Fruit fly (Drosophila melanogaster) whole organism, prepupa: ENCODE data around the gene CapaR.
A peak's percentile ranks its signal among the peaks of the same experiment; 100 is the strongest.

Experiments used
- CG10631 ChIP-seq: fragments of 200-800 bp; sonication (Bioruptor generic); optimal IDR thresholded peaks from 2 replicates; lab custom pipeline; 2016; ENCODE audit warnings: missing biosample characterization, missing genetic modification characterization
- CG10669 ChIP-seq: fragments of 200-800 bp; sonication (Bioruptor generic); optimal IDR thresholded peaks from 3 replicates; lab custom pipeline; 2018; ENCODE audit warnings: missing biosample characterization, mild to moderate bottlenecking, missing genetic modification characterization, moderate library complexity
- CG11294 ChIP-seq: fragments of 200-800 bp; sonication (Bioruptor generic); IDR thresholded peaks from 2 replicates; pipeline ENCODE4 v1.3.6; 2022; ENCODE audit warnings: missing biosample characterization, missing genetic modification characterization
- CG11762 ChIP-seq: fragments of 200-800 bp; sonication (Bioruptor generic); optimal IDR thresholded peaks from 3 replicates; lab custom pipeline; 2016; ENCODE audit warnings: missing biosample characterization, missing genetic modification characterization; ENCODE audit not compliant: insufficient read depth
- CG11902 ChIP-seq: fragments of 200-800 bp; sonication (Bioruptor generic); optimal IDR thresholded peaks from 3 replicates; lab custom pipeline; 2016; ENCODE audit warnings: missing biosample characterization, missing genetic modification characterization
- CG1621 ChIP-seq: fragments of 200-800 bp; sonication (Bioruptor generic); optimal IDR thresholded peaks from 3 replicates; lab custom pipeline; 2018; ENCODE audit warnings: missing biosample characterization, mild to moderate bottlenecking, missing genetic modification characterization
- CG16779 ChIP-seq: fragments of 200-800 bp; sonication (Bioruptor generic); optimal IDR thresholded peaks from 3 replicates; lab custom pipeline; 2017; ENCODE audit warnings: missing biosample characterization, mild to moderate bottlenecking, missing genetic modification characterization
- CG3032 ChIP-seq: fragments of 200-800 bp; optimal IDR thresholded peaks from 2 replicates; lab custom pipeline; 2019; ENCODE audit warnings: missing biosample characterization, mild to moderate bottlenecking, missing genetic modification characterization, moderate library complexity
- CG31627 ChIP-seq: fragments of 200-800 bp; sonication (Bioruptor generic); optimal IDR thresholded peaks from 3 replicates; lab custom pipeline; 2016; ENCODE audit warnings: missing biosample characterization, missing genetic modification characterization
- CG3919 ChIP-seq: fragments of 200-800 bp; sonication (Bioruptor generic); optimal IDR thresholded peaks from 3 replicates; lab custom pipeline; 2016; ENCODE audit warnings: missing biosample characterization, missing genetic modification characterization
- CG4318 ChIP-seq: fragments of 200-800 bp; sonication (Bioruptor generic); optimal IDR thresholded peaks from 3 replicates; lab custom pipeline; 2017; ENCODE audit warnings: missing biosample characterization, mild to moderate bottlenecking, missing genetic modification characterization
- CG6276 ChIP-seq: fragments of 200-800 bp; sonication (Bioruptor generic); optimal IDR thresholded peaks from 2 replicates; lab custom pipeline; 2017; ENCODE audit warnings: missing biosample characterization, mild to moderate bottlenecking, missing genetic modification characterization
- CG6792 ChIP-seq: fragments of 200-800 bp; sonication (Bioruptor generic); optimal IDR thresholded peaks from 3 replicates; lab custom pipeline; 2016; ENCODE audit warnings: missing biosample characterization, missing genetic modification characterization
- CG6854 ChIP-seq: fragments of 200-800 bp; sonication (Bioruptor generic); optimal IDR thresholded peaks from 2 replicates; lab custom pipeline; 2017; ENCODE audit warnings: missing biosample characterization, mild to moderate bottlenecking, missing genetic modification characterization
- CG8119 ChIP-seq: fragments of 200-800 bp; sonication (Bioruptor generic); IDR thresholded peaks from 3 replicates; pipeline ENCODE4 v1.3.6; 2022; ENCODE audit warnings: missing biosample characterization, missing genetic modification characterization
- CG8319 ChIP-seq: fragments of 200-800 bp; sonication (Bioruptor generic); optimal IDR thresholded peaks from 3 replicates; lab custom pipeline; 2016; ENCODE audit warnings: missing biosample characterization, missing genetic modification characterization
- CG8632 ChIP-seq: fragments of 200-800 bp; sonication (Bioruptor generic); optimal IDR thresholded peaks from 3 replicates; lab custom pipeline; 2016; ENCODE audit warnings: missing biosample characterization, missing genetic modification characterization
- CG9139 ChIP-seq: fragments of 200-800 bp; sonication (Bioruptor generic); optimal IDR thresholded peaks from 3 replicates; lab custom pipeline; 2017; ENCODE audit warnings: missing biosample characterization, mild to moderate bottlenecking, missing genetic modification characterization
- Eip75B ChIP-seq: fragments of 200-800 bp; sonication (Bioruptor generic); optimal IDR thresholded peaks from 3 replicates; lab custom pipeline; 2016; ENCODE audit warnings: missing biosample characterization, missing genetic modification characterization
- Eip78C ChIP-seq: fragments of 200-800 bp; sonication (Bioruptor generic); peaks from one replicate; lab custom pipeline; 2016; ENCODE audit warnings: missing biosample characterization, missing genetic modification characterization
- Ets96B ChIP-seq: fragments of 200-800 bp; optimal IDR thresholded peaks from 2 replicates; lab custom pipeline; 2019; ENCODE audit warnings: missing biosample characterization, mild to moderate bottlenecking, missing genetic modification characterization, moderate library complexity
- Gug ChIP-seq: fragments of 200-800 bp; sonication (Bioruptor generic); IDR thresholded peaks from 2 replicates; pipeline ENCODE4 v1.3.6; 2022; ENCODE audit warnings: missing biosample characterization, missing genetic modification characterization
- Hr39 ChIP-seq: fragments of 200-800 bp; sonication (Bioruptor generic); optimal IDR thresholded peaks from 2 replicates; lab custom pipeline; 2016; ENCODE audit warnings: missing biosample characterization, missing genetic modification characterization
- Hr4 ChIP-seq: fragments of 200-800 bp; sonication (Bioruptor generic); optimal IDR thresholded peaks from 3 replicates; lab custom pipeline; 2016; ENCODE audit warnings: missing biosample characterization, missing genetic modification characterization
- Lpt ChIP-seq: fragments of 200-800 bp; sonication (Bioruptor generic); optimal IDR thresholded peaks from 3 replicates; lab custom pipeline; 2016; ENCODE audit warnings: missing biosample characterization, missing genetic modification characterization
- Met ChIP-seq: fragments of 200-800 bp; sonication (Bioruptor generic); optimal IDR thresholded peaks from 3 replicates; lab custom pipeline; 2016; ENCODE audit warnings: missing biosample characterization, missing genetic modification characterization
- OdsH ChIP-seq: fragments of 200-800 bp; sonication (Bioruptor generic); optimal IDR thresholded peaks from 3 replicates; lab custom pipeline; 2016; ENCODE audit warnings: missing biosample characterization, missing genetic modification characterization
- Smox ChIP-seq: fragments of 200-800 bp; sonication (Bioruptor generic); optimal IDR thresholded peaks from 3 replicates; lab custom pipeline; 2016; ENCODE audit warnings: missing biosample characterization, missing genetic modification characterization
- Sox102F ChIP-seq: fragments of 200-800 bp; sonication (Bioruptor generic); optimal IDR thresholded peaks from 2 replicates; lab custom pipeline; 2016; ENCODE audit warnings: missing biosample characterization, mild to moderate bottlenecking, missing genetic modification characterization
- Sox14 ChIP-seq: fragments of 200-800 bp; sonication (Bioruptor generic); optimal IDR thresholded peaks from 3 replicates; lab custom pipeline; 2016; ENCODE audit warnings: missing biosample characterization, missing genetic modification characterization
- Sox15 ChIP-seq: fragments of 200-800 bp; sonication (Bioruptor generic); optimal IDR thresholded peaks from 3 replicates; lab custom pipeline; 2016; ENCODE audit warnings: missing biosample characterization, missing genetic modification characterization
- achi ChIP-seq: fragments of 200-800 bp; sonication (Bioruptor generic); optimal IDR thresholded peaks from 3 replicates; lab custom pipeline; 2016; ENCODE audit warnings: missing biosample characterization, missing genetic modification characterization
- cyc ChIP-seq: fragments of 200-800 bp; sonication (Bioruptor generic); optimal IDR thresholded peaks from 3 replicates; lab custom pipeline; 2016; ENCODE audit warnings: missing biosample characterization, missing genetic modification characterization
- dsx ChIP-seq: fragments of 200-800 bp; optimal IDR thresholded peaks from 3 replicates; lab custom pipeline; 2019; ENCODE audit warnings: missing biosample characterization, mild to moderate bottlenecking, missing genetic modification characterization, moderate library complexity; ENCODE audit not compliant: poor library complexity, severe bottlenecking
- esn ChIP-seq: fragments of 200-800 bp; sonication (Bioruptor generic); optimal IDR thresholded peaks from 2 replicates; lab custom pipeline; 2016; ENCODE audit warnings: missing biosample characterization, mild to moderate bottlenecking, missing genetic modification characterization, moderate library complexity
- fd59A ChIP-seq: fragments of 200-800 bp; sonication (Bioruptor generic); optimal IDR thresholded peaks from 2 replicates; lab custom pipeline; 2017; ENCODE audit warnings: missing biosample characterization, mild to moderate bottlenecking, missing genetic modification characterization, missing genetic modification reagents
- lz ChIP-seq: fragments of 200-800 bp; sonication (Bioruptor generic); optimal IDR thresholded peaks from 3 replicates; lab custom pipeline; 2016; ENCODE audit warnings: missing biosample characterization, missing genetic modification characterization
- pdm3 ChIP-seq: fragments of 200-800 bp; sonication (Bioruptor generic); optimal IDR thresholded peaks from 3 replicates; lab custom pipeline; 2016; ENCODE audit warnings: missing biosample characterization, missing genetic modification characterization
- salr ChIP-seq, 2 experiments: fragments of 200-800 bp; sonication (Bioruptor generic); optimal IDR thresholded peaks; 3 replicates each; lab custom pipeline; 2016 to 2018; ENCODE audit warnings: missing biosample characterization in 2 of 2, missing genetic modification characterization in 2 of 2, mild to moderate bottlenecking in 1 of 2
- ss ChIP-seq, 2 experiments: fragments of 200-800 bp; sonication (Bioruptor generic); optimal IDR thresholded peaks; 2 replicates in 1 of 2; 3 replicates in 1 of 2; lab custom pipeline; 2017 to 2018; ENCODE audit warnings: mild to moderate bottlenecking in 2 of 2, missing biosample characterization in 2 of 2, missing genetic modification characterization in 2 of 2, moderate library complexity in 1 of 2
- svp ChIP-seq: fragments of 200-800 bp; sonication (Bioruptor generic); peaks from one replicate; lab custom pipeline; 2016; ENCODE audit warnings: missing biosample characterization, missing genetic modification characterization
- topi ChIP-seq: fragments of 200-800 bp; sonication (Bioruptor generic); optimal IDR thresholded peaks from 3 replicates; lab custom pipeline; 2016; ENCODE audit warnings: missing biosample characterization, missing genetic modification characterization
- vri ChIP-seq: fragments of 200-800 bp; sonication (Bioruptor generic); optimal IDR thresholded peaks from 3 replicates; lab custom pipeline; 2016; ENCODE audit warnings: missing biosample characterization, mild to moderate bottlenecking, missing genetic modification characterization

The CapaR gene

DNA sequence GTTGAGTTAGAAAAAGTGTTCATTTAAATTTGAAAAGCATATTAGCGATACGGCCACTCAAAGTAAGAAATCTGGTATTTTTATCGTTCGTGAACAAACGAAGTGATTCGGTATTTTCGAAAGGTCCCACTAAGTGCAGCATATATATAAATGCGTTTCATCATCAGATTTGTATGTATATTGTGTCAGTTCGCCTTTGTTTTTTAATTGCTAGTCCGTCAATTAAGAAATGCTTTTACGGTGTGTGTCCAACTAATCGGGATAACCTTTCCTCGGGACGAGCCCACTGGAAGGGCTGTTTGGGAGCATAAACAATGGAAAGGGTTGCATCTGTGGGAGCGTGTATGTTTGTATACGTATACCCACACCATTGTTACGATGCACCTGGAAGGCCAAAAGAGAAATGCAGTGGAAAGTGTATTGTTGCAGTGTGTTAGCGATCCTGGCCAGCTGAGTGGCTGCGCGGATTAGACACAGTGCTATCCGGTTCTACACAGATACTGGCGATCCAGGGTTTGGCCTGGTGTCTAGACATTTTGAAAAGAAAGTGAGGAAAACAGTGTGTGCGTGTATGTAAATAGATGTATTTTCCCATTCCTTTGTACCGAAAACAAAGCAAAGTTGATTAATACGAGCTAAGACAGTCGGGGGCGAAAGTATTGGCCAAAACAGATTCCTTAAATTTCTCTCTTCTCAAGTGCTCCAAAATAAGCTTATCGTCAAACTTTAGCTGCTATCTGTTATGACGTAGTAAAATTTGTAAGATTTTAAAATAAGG is 38.7 kb downstream of the CapaR start, which contains the start of gene CG7611:
TSS of gene CG7611 (plus strand) at position 128 of the 778 bp plus-strand sequence.
- no peak for TF ChIP-seq CG1621 (tag; lab: Kevin White, UChicago)
- peak; percentile 35 for TF ChIP-seq vri (GFP tag; lab: Kevin White, UChicago)
- TF ChIP-seq ss (GFP tag; optimal IDR thresholded peaks at IDR 0.05; lab: Kevin White, UChicago): peak in 1 of 2 experiments; percentile 39
- no peak for TF ChIP-seq CG8632
- TF ChIP-seq svp (GFP tag; lab: Kevin White, UChicago): peak; percentile 79
- peak; percentile 54 for TF ChIP-seq CG6854
- no peak for TF ChIP-seq cyc
- TF ChIP-seq Eip78C (GFP tag; lab: Kevin White, UChicago): peak; percentile 54
- TF ChIP-seq dsx (GFP tag; lab: Kevin White, UChicago): peak; percentile 50
- peak; percentile 59 for TF ChIP-seq Sox14
- TF ChIP-seq, all 60 proteins: peak for 7

dm6 chr3L:21518345-21518744 is 43.6 kb downstream of the CapaR start:
- TF ChIP-seq CG31627 (GFP tag; lab: Kevin White, UChicago) (no peak), CG9139 (GFP tag; lab: Kevin White, UChicago) (no peak), CG4318 (GFP tag; lab: Kevin White, UChicago) (no peak), CG8319 (GFP tag; lab: Kevin White, UChicago) (no peak), Ets96B (tag; lab: Kevin White, UChicago) (no peak), dsx (GFP tag; lab: Kevin White, UChicago) (no peak), vri (GFP tag; lab: Kevin White, UChicago) (no peak), Eip75B (GFP tag; lab: Kevin White, UChicago) (no peak), CG11902 (GFP tag; lab: Kevin White, UChicago) (no peak), svp (GFP tag; lab: Kevin White, UChicago) (no peak), pdm3 (GFP tag; lab: Kevin White, UChicago) (no peak), Met (GFP tag; lab: Kevin White, UChicago) (no peak), CG11294 (no peak), topi (no peak), salr (GFP tag; optimal IDR thresholded peaks at IDR 0.05; lab: Kevin White, UChicago) (no peak), achi (GFP tag; lab: Kevin White, UChicago) (no peak), Eip78C (GFP tag; lab: Kevin White, UChicago) (no peak)

- TF ChIP-seq CG11294: no peak
- TF ChIP-seq CG8319 (GFP tag; lab: Kevin White, UChicago): peak; percentile 18
- no peak for TF ChIP-seq svp (GFP tag; lab: Kevin White, UChicago)
- TF ChIP-seq CG10631 (GFP tag; lab: Kevin White, UChicago): peak; percentile 50
- TF ChIP-seq Smox (GFP tag; lab: Kevin White, UChicago): peak; percentile 50
- peak; percentile 60 for TF ChIP-seq Hr4
- peak; percentile 5 for TF ChIP-seq CG10669 (GFP tag; lab: Kevin White, UChicago)
- peak; percentile 50 for TF ChIP-seq CG11762 (GFP tag; lab: Kevin White, UChicago)
- peak; percentile 44 for TF ChIP-seq Lpt (GFP tag; lab: Kevin White, UChicago)
- TF ChIP-seq fd59A (GFP tag; lab: Kevin White, UChicago): no peak
- peak; percentile 56 for TF ChIP-seq Sox102F (GFP tag; lab: Kevin White, UChicago)
- peak; percentile 19 for TF ChIP-seq CG3032 (tag; lab: Kevin White, UChicago)
- no peak for TF ChIP-seq salr (GFP tag; optimal IDR thresholded peaks at IDR 0.05; lab: Kevin White, UChicago)
- TF ChIP-seq Gug: no peak
- peak; percentile 40 for TF ChIP-seq lz
- TF ChIP-seq CG6854: no peak
- TF ChIP-seq CG3919 (GFP tag; lab: Kevin White, UChicago): peak; percentile 32
- peak; percentile 57 for TF ChIP-seq CG6792 (GFP tag; lab: Kevin White, UChicago)
- peak; percentile 45 for TF ChIP-seq CG8632
- no peak for TF ChIP-seq CG6276 (GFP tag; lab: Kevin White, UChicago)
- TF ChIP-seq topi: peak; percentile 52
- no peak for TF ChIP-seq Sox15 (GFP tag; lab: Kevin White, UChicago)
- TF ChIP-seq CG8119: no peak
- peak; percentile 60 for TF ChIP-seq esn (GFP tag; lab: Kevin White, UChicago)
- no peak for TF ChIP-seq CG16779 (tag; lab: Kevin White, UChicago)
- peak; percentile 46 for TF ChIP-seq Met (GFP tag; lab: Kevin White, UChicago)
- peak; percentile 55 for TF ChIP-seq Sox14
- peak; percentile 49 for TF ChIP-seq OdsH (GFP tag; lab: Kevin White, UChicago)
- peak; percentile 54 for TF ChIP-seq Hr39
- TF ChIP-seq dsx (GFP tag; lab: Kevin White, UChicago): peak; percentile 23
- TF ChIP-seq Eip75B (GFP tag; lab: Kevin White, UChicago): peak; percentile 69
- no peak for TF ChIP-seq CG9139 (GFP tag; lab: Kevin White, UChicago)
- peak in 1 of 2 experiments; percentile 43 for TF ChIP-seq ss (GFP tag; optimal IDR thresholded peaks at IDR 0.05; lab: Kevin White, UChicago)
- peak; percentile 64 for TF ChIP-seq pdm3 (GFP tag; lab: Kevin White, UChicago)
These were observed 45.2 kb downstream of the CapaR start for dm6 chr3L:21516716-21517266.
